Fruit fly (Drosophila melanogaster): ENCODE results near the gene mRpL11.

Gene mRpL11

dm6 chr3R:14513420-14513819 is 1.8 kb downstream of the mRpL11 start, which contains the start of gene CG8461:
TSS of gene CG8461 (minus strand) at chr3R:14513637.
- TF ChIP-seq CG8478 (optimal IDR thresholded peaks at IDR 0.05), result no peak
- TF ChIP-seq CTCF (optimal IDR thresholded peaks at IDR 0.05), result no peak

- no peak for TF ChIP-seq CG8478 (optimal IDR thresholded peaks at IDR 0.05)
- TF ChIP-seq CTCF (optimal IDR thresholded peaks at IDR 0.05), result no peak
These were observed 5.1 kb downstream of the mRpL11 start, which contains the start of gene CG34273 for dm6 chr3R:14516742-14517141. TSS of gene CG34273 (plus strand) at chr3R:14517042.

DNA sequence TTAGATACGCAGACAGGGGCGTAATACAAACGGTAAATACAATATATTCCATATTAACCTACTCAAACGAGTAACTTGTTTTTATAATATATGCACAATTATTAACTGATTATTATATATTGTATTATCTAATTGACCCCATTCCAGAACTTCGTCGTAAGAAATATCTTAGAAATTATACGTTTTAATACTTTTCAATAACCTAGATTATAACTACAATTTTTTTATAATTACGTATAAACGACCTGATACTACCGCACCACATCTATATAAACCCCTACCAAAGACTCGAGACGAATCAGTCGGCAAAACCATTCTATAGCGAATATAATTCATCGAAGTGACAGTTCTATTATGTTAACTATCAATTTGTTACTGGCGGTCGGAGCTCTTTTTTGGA is 9.1 kb downstream of the mRpL11 start, which contains the start of gene Cyp313a1:
Cyp313a1 (plus strand) TSS at position 301 of the 400 bp plus-strand sequence.
- TF ChIP-seq CTCF (optimal IDR thresholded peaks at IDR 0.05) (no peak), CG8478 (optimal IDR thresholded peaks at IDR 0.05) (no peak)

- TF ChIP-seq CG8478 (optimal IDR thresholded peaks at IDR 0.05) (no peak), CTCF (optimal IDR thresholded peaks at IDR 0.05) (no peak)
These were observed 15.0 kb downstream of the mRpL11 start for dm6 chr3R:14526657-14527056.

dm6 chr3R:14542038-14542437 is 30.4 kb downstream of the mRpL11 start:
- no peak for TF ChIP-seq CG8478 (optimal IDR thresholded peaks at IDR 0.05)
- no peak for TF ChIP-seq CTCF (optimal IDR thresholded peaks at IDR 0.05)

DNA sequence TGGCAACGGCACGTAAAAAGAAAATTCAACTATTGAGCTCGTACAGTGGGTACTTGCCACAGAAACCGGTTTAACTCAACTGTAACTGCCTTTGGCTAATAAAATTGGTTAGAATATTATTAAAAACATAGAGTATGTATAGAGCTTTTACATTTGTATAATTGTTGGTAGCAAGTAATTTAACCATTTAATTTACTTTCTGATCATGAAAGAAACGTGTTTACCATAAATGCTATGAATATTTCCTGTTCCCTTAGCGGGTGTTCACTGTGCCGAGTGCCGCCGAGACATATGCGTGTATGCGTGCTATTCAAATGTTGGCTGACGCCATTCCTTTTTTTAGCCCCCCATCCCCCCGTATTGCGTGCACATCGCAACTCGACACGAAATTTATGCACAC is 37.1 kb downstream of the mRpL11 start:
- no peak for TF ChIP-seq CG8478 (optimal IDR thresholded peaks at IDR 0.05)
- no peak for TF ChIP-seq CTCF (optimal IDR thresholded peaks at IDR 0.05)

- TF ChIP-seq CTCF (optimal IDR thresholded peaks at IDR 0.05) (no peak), CG8478 (optimal IDR thresholded peaks at IDR 0.05) (no peak)
These were observed 43.4 kb downstream of the mRpL11 start for dm6 chr3R:14555021-14555420.

DNA sequence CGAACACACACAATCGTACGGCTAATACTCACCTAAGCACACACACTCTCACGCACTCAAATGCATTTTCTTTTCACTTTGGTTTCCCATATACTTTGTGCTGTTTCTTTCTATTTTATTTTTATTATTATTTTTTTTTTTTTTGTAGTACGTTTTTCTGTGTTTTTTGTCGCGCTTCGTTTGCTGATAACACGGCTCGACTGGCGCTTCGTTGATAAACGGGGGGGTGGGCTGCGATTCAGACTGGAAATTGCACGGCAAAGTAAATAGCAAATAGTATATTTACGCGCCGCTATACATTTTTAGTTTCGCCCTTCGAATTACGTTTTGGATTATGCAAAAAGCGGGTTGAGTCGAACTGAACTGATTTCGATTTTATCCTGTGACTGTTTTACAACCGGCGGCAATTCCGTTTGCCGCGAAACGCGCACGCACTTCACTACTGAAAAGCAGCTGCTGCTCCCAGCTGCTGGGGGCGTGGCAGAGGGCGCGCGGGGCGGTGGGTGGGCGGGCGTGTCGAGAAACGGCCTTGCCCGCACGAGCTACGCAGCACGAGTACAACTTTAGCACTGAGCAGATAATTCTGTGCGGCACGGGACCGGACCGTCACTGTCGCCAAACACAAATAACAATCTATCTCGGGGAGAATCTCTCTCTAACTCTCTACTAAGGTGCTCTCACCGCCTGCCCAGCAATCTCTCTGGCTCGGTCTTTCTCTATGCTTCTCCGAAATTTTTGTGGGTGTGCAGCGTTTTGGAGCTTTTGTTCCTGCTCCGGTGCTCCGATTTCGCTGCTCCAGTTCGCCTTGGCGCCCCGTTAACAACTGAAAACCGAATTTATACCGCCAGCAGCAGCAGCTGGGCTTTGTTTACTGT is 46.1 kb downstream of the mRpL11 start, which contains the start of gene Pde6:
Pde6 (minus strand) TSS at position 825 of the 875 bp plus-strand sequence.
- TF ChIP-seq CG8478 (optimal IDR thresholded peaks at IDR 0.05) (no peak), CTCF (optimal IDR thresholded peaks at IDR 0.05) (no peak)

dm6 chr3R:14558383-14558883 is 46.8 kb downstream of the mRpL11 start:
- no peak for TF ChIP-seq CTCF (optimal IDR thresholded peaks at IDR 0.05)
- no peak for TF ChIP-seq CG8478 (optimal IDR thresholded peaks at IDR 0.05)

DNA sequence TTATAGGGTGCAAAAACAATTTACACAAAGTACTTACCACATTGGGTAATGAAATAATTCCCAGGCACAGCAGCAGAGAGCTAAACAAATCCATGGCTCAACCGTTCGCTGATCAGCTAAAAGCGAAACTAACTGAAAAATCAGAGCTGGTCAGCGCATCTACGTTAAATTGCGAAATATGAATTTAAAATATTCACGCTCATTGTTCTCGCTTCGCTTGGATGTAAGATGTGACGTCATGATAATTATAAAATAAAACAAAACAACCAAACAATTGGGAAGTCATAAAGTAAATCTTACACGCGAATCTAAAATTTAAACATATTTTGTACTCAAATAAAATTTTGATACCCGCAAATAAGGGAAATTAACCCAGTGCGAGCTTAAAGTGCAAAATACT is 48.3 kb downstream of the mRpL11 start, which contains the start of gene CG14854:
CG14854 (minus strand) TSS at position 101 of the 400 bp plus-strand sequence.
- TF ChIP-seq CTCF (optimal IDR thresholded peaks at IDR 0.05) (no peak), CG8478 (optimal IDR thresholded peaks at IDR 0.05) (no peak)

- TF ChIP-seq CTCF (optimal IDR thresholded peaks at IDR 0.05) (no peak), CG8478 (optimal IDR thresholded peaks at IDR 0.05) (no peak)
These were observed 49.0 kb downstream of the mRpL11 start, which contains the start of gene Jig for dm6 chr3R:14560635-14561034. TSS of gene Jig (plus strand) at chr3R:14560935.

- TF ChIP-seq CG8478 (optimal IDR thresholded peaks at IDR 0.05) (no peak), CTCF (optimal IDR thresholded peaks at IDR 0.05) (no peak)
These were observed 50.4 kb downstream of the mRpL11 start, which contains the start of gene CG14851 for dm6 chr3R:14562040-14562439. TSS of gene CG14851 (plus strand) at chr3R:14562340.

All from S2 (cell line).